Worm (Caenorhabditis elegans): ENCODE data around the gene irld-49.

DNA sequence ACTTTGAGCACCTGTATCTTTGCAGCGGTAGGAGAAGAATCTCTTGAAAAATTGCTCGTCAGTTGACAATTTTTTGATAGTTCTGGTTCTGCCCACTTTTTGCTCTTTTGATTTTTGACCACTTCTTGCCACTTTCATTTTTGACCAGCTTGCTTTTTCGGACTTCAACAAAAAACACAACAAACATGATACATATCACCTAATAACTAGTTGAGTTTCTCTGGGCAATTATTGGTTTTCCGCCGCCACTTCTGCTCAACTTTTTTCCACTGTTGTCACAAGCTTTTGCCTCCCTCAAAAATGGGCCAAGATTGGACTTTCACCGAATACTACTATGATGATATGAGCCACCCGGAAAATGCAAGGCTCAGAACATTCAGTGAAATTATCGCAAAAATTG lies 14.3 kb downstream of the irld-49 start, which contains the start of gene srw-60:
- TF ChIP-seq pqm-1 (tag; optimal IDR thresholded peaks at IDR 0.05) (no peak), ama-1 (optimal IDR thresholded peaks at IDR 0.05) (no peak), ceh-14 (tag; optimal IDR thresholded peaks at IDR 0.05) (no peak)
